Worm (Caenorhabditis elegans): ENCODE results near the gene srx-17.

DNA sequence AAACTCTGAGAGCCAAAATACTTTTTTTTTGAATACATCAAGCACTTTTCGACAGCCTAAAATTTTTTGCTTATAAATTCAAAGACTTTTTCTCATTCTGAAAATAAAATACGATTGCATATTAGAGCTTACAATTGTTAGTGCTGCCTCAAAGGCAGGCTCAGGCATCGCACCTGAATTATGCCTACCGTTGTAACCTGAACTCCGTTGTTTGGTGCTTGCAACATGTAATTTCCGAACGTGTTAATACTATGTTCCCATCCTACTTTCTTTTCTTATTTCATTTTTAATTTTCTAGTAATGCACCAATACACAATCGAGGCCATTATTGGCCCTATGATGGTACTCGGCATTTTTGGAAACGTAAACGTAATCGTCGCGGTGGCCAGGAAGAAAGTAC lies 46.3 kb downstream of the srx-17 start, which contains the start of gene srsx-19:
- TF ChIP-seq ztf-11 (tag; optimal IDR thresholded peaks at IDR 0.05) (no peak), mep-1 (tag; optimal IDR thresholded peaks at IDR 0.05) (no peak), blmp-1 (tag; optimal IDR thresholded peaks at IDR 0.05) (no peak), nhr-12 (tag; optimal IDR thresholded peaks at IDR 0.05) (no peak), unc-39 (tag; optimal IDR thresholded peaks at IDR 0.05) (no peak), nhr-237 (tag; optimal IDR thresholded peaks at IDR 0.05) (no peak), nhr-28 (tag; optimal IDR thresholded peaks at IDR 0.05) (no peak)
